Worm (Caenorhabditis elegans) whole organism, L3 larva: ENCODE data around the gene egl-27.
A peak's percentile ranks its signal among the peaks of the same experiment; 100 is the strongest.

ENCODE experiments used
- R02D3.7 ChIP-seq: fragments of 150-350 bp; optimal IDR thresholded peaks from 2 replicates; lab custom pipeline; 2014; ENCODE audit warnings: missing biosample characterization, missing genetic modification characterization
- ZK546.5 ChIP-seq: sonication (generic microtip); optimal IDR thresholded peaks from 2 replicates; lab custom pipeline; 2017; ENCODE audit warnings: missing biosample characterization, missing genetic modification characterization
- aly-2 ChIP-seq: fragments of 150-350 bp; optimal IDR thresholded peaks from 2 replicates; lab custom pipeline; 2014; ENCODE audit warnings: missing biosample characterization, missing genetic modification characterization
- ama-1 ChIP-seq: fragments of 150-350 bp; optimal IDR thresholded peaks from 2 replicates; lab custom pipeline; 2018
- ceh-16 ChIP-seq: sonication (generic microtip); optimal IDR thresholded peaks from 2 replicates; lab custom pipeline; 2017; ENCODE audit warnings: missing biosample characterization, missing genetic modification characterization
- ceh-28 ChIP-seq: fragments of 150-350 bp; optimal IDR thresholded peaks from 2 replicates; lab custom pipeline; 2014; ENCODE audit warnings: missing biosample characterization, missing genetic modification reagents, missing genetic modification characterization
- ceh-82 ChIP-seq: fragments of 150-350 bp; optimal IDR thresholded peaks from 2 replicates; lab custom pipeline; 2014; ENCODE audit warnings: missing biosample characterization, missing genetic modification characterization
- ceh-9 ChIP-seq: sonication (generic microtip); optimal IDR thresholded peaks from 2 replicates; lab custom pipeline; 2018; ENCODE audit warnings: missing biosample characterization, missing genetic modification characterization
- daf-12 ChIP-seq: fragments of 150-350 bp; optimal IDR thresholded peaks from 2 replicates; lab custom pipeline; 2014; ENCODE audit warnings: missing biosample characterization, missing genetic modification reagents, missing genetic modification characterization
- egl-27 ChIP-seq: sonication (generic microtip); optimal IDR thresholded peaks from 4 replicates; lab custom pipeline; 2017; ENCODE audit warnings: missing biosample characterization, missing genetic modification reagents, missing genetic modification characterization
- egl-5 ChIP-seq: fragments of 150-350 bp; optimal IDR thresholded peaks from 2 replicates; lab custom pipeline; 2017; ENCODE audit warnings: missing biosample characterization, missing genetic modification reagents, missing genetic modification characterization, inconsistent platforms
- elt-1 ChIP-seq: fragments of 150-350 bp; optimal IDR thresholded peaks from 2 replicates; lab custom pipeline; 2014; ENCODE audit warnings: missing biosample characterization, missing genetic modification characterization
- elt-2 ChIP-seq: sonication (generic microtip); optimal IDR thresholded peaks from 2 replicates; lab custom pipeline; 2016; ENCODE audit warnings: missing genetic modification reagents, mild to moderate bottlenecking, missing genetic modification characterization, missing compliant biosample characterization
- elt-3 ChIP-seq, 3 experiments: fragments of 150-350 bp in 1 of 3; sonication (generic microtip) in 2 of 3; optimal IDR thresholded peaks; 2 replicates in 2 of 3; 4 replicates in 1 of 3; lab custom pipeline; 2014 to 2017; ENCODE audit warnings: missing biosample characterization in 3 of 3, missing genetic modification characterization in 3 of 3
- eor-1 ChIP-seq, 2 experiments: fragments of 150-350 bp; optimal IDR thresholded peaks; 2 replicates each; lab custom pipeline; 2014 to 2018; ENCODE audit warnings: missing biosample characterization in 2 of 2, missing genetic modification characterization in 2 of 2
- fkh-10 ChIP-seq: sonication (generic microtip); optimal IDR thresholded peaks from 2 replicates; lab custom pipeline; 2017; ENCODE audit warnings: missing biosample characterization, missing genetic modification reagents, missing genetic modification characterization
- fkh-2 ChIP-seq: fragments of 150-350 bp; optimal IDR thresholded peaks from 2 replicates; lab custom pipeline; 2014; ENCODE audit warnings: missing biosample characterization, missing genetic modification reagents, missing genetic modification characterization
- fos-1 ChIP-seq: fragments of 150-350 bp; optimal IDR thresholded peaks from 2 replicates; lab custom pipeline; 2014; ENCODE audit warnings: missing biosample characterization, missing genetic modification characterization
- hmg-11 ChIP-seq: sonication (generic microtip); optimal IDR thresholded peaks from 2 replicates; lab custom pipeline; 2016; ENCODE audit warnings: missing genetic modification characterization, missing compliant biosample characterization
- jun-1 ChIP-seq: fragments of 150-350 bp; optimal IDR thresholded peaks from 2 replicates; lab custom pipeline; 2014; ENCODE audit warnings: missing biosample characterization, missing genetic modification reagents, missing genetic modification characterization
- lin-15B ChIP-seq: fragments of 150-350 bp; optimal IDR thresholded peaks from 2 replicates; lab custom pipeline; 2014; ENCODE audit warnings: missing biosample characterization, missing genetic modification characterization
- lin-39 ChIP-seq: fragments of 150-350 bp; optimal IDR thresholded peaks from 2 replicates; lab custom pipeline; 2018; ENCODE audit warnings: missing biosample characterization, missing genetic modification reagents, missing genetic modification characterization
- lsy-12 ChIP-seq: sonication (generic microtip); optimal IDR thresholded peaks from 2 replicates; lab custom pipeline; 2016; ENCODE audit warnings: mild to moderate bottlenecking, missing genetic modification characterization, missing compliant biosample characterization
- mdl-1 ChIP-seq: fragments of 150-350 bp; optimal IDR thresholded peaks from 2 replicates; lab custom pipeline; 2014; ENCODE audit warnings: missing biosample characterization, missing genetic modification characterization
- mml-1 ChIP-seq: fragments of 150-350 bp; sonication (generic microtip); optimal IDR thresholded peaks from 3 replicates; lab custom pipeline; 2014; ENCODE audit warnings: missing biosample characterization, missing genetic modification characterization
- nfya-1 ChIP-seq: sonication (generic microtip); optimal IDR thresholded peaks from 2 replicates; lab custom pipeline; 2017; ENCODE audit warnings: missing genetic modification characterization, mild to moderate bottlenecking, missing compliant biosample characterization, antibody characterized with exemption, moderate library complexity; ENCODE audit not compliant: insufficient read depth
- nhr-11 ChIP-seq: fragments of 150-350 bp; optimal IDR thresholded peaks from 2 replicates; lab custom pipeline; 2014; ENCODE audit warnings: missing biosample characterization, missing genetic modification characterization
- nhr-12 ChIP-seq: fragments of 150-350 bp; optimal IDR thresholded peaks from 2 replicates; lab custom pipeline; 2014; ENCODE audit warnings: missing biosample characterization, missing genetic modification characterization
- nhr-23 ChIP-seq: fragments of 150-350 bp; optimal IDR thresholded peaks from 2 replicates; lab custom pipeline; 2014; ENCODE audit warnings: missing biosample characterization, missing genetic modification reagents, missing genetic modification characterization
- nhr-237 ChIP-seq: fragments of 150-350 bp; optimal IDR thresholded peaks from 2 replicates; lab custom pipeline; 2014; ENCODE audit warnings: missing biosample characterization, missing genetic modification characterization
- nhr-25 ChIP-seq: sonication (generic microtip); optimal IDR thresholded peaks from 2 replicates; lab custom pipeline; 2017; ENCODE audit warnings: missing biosample characterization, missing genetic modification characterization
- nhr-28 ChIP-seq: fragments of 150-350 bp; optimal IDR thresholded peaks from 2 replicates; lab custom pipeline; 2014; ENCODE audit warnings: missing biosample characterization, missing genetic modification characterization
- nhr-43 ChIP-seq: sonication (generic microtip); optimal IDR thresholded peaks from 2 replicates; lab custom pipeline; 2016; ENCODE audit warnings: mild to moderate bottlenecking, missing genetic modification characterization, missing compliant biosample characterization; ENCODE audit not compliant: poor library complexity, severe bottlenecking
- nhr-67 ChIP-seq: fragments of 150-350 bp; optimal IDR thresholded peaks from 2 replicates; lab custom pipeline; 2014; ENCODE audit warnings: missing biosample characterization, missing genetic modification characterization
- nhr-76 ChIP-seq: fragments of 150-350 bp; sonication (generic microtip); optimal IDR thresholded peaks from 5 replicates; lab custom pipeline; 2014; ENCODE audit warnings: missing biosample characterization, missing genetic modification characterization
- nhr-77 ChIP-seq: fragments of 150-350 bp; optimal IDR thresholded peaks from 2 replicates; lab custom pipeline; 2014; ENCODE audit warnings: missing biosample characterization, missing genetic modification characterization
- pha-4 ChIP-seq: fragments of 150-350 bp; optimal IDR thresholded peaks from 2 replicates; lab custom pipeline; 2014; ENCODE audit warnings: missing biosample characterization, missing genetic modification reagents, missing genetic modification characterization
- pqm-1 ChIP-seq: fragments of 150-350 bp; optimal IDR thresholded peaks from 2 replicates; lab custom pipeline; 2017; ENCODE audit warnings: missing biosample characterization, missing genetic modification characterization, inconsistent platforms
- sea-2 ChIP-seq: fragments of 150-350 bp; sonication (generic microtip); optimal IDR thresholded peaks from 4 replicates; lab custom pipeline; 2014; ENCODE audit warnings: missing biosample characterization, missing genetic modification reagents, missing genetic modification characterization
- skn-1 ChIP-seq: fragments of 150-350 bp; optimal IDR thresholded peaks from 2 replicates; lab custom pipeline; 2014; ENCODE audit warnings: missing biosample characterization, missing genetic modification characterization
- snpc-4 ChIP-seq: fragments of 150-350 bp; optimal IDR thresholded peaks from 2 replicates; lab custom pipeline; 2014; ENCODE audit warnings: missing biosample characterization, missing genetic modification characterization
- tbx-2 ChIP-seq: sonication (generic microtip); optimal IDR thresholded peaks from 2 replicates; lab custom pipeline; 2016; ENCODE audit warnings: mild to moderate bottlenecking, missing genetic modification characterization, missing compliant biosample characterization
- unc-39 ChIP-seq: sonication (generic microtip); optimal IDR thresholded peaks from 4 replicates; lab custom pipeline; 2017; ENCODE audit warnings: missing biosample characterization, missing genetic modification characterization
- unc-62 ChIP-seq: fragments of 150-350 bp; sonication (generic microtip); optimal IDR thresholded peaks from 4 replicates; lab custom pipeline; 2014; ENCODE audit warnings: missing biosample characterization, missing genetic modification reagents, missing genetic modification characterization
- zag-1 ChIP-seq: fragments of 150-350 bp; optimal IDR thresholded peaks from 2 replicates; lab custom pipeline; 2014; ENCODE audit warnings: missing biosample characterization, missing genetic modification characterization
- ztf-4 ChIP-seq: fragments of 150-350 bp; optimal IDR thresholded peaks from 2 replicates; lab custom pipeline; 2014; ENCODE audit warnings: missing biosample characterization, missing genetic modification characterization

The egl-27 gene

DNA sequence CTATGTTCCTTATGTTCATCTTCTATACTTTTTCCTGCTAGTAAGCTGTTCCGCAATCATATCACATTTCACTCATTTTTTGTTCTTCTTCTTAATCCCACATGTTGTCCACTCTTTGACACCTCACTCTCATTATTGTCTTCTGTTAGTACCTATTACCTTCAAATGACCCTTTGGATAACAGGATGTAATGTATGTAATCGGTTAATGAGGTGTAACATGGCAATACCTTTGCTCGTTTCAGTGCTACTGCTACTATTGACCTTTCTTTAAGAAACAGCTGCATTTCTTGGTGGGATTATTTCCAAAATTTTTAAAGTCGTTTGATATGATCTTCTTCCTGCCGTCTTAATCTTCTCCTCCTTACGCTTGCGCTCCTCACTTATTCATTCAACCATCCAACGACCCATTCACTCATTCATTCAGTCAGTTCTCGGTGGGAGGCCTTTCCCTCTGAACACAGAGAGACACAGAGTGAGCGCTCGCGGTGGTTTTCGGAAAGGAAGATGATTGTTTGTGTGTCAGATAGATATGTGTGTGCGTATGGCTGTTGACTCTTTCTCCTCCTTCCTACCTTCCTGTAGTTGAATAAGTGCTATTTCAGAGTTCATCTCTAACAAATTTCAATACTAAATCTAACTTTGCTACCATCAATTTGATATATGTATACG, 3.1 kb upstream of the egl-27 start:
- no peak for TF ChIP-seq aly-2 (tag; lab: Kevin White, UChicago)
- no peak for TF ChIP-seq nhr-25 (tag; lab: Kevin White, UChicago)
- TF ChIP-seq lsy-12 (tag; lab: Kevin White, UChicago): no peak
- TF ChIP-seq pha-4: peak; percentile 29
- TF ChIP-seq eor-1 (tag; optimal IDR thresholded peaks at IDR 0.05; lab: Kevin White, UChicago): no peak
- TF ChIP-seq elt-2 (tag; lab: Kevin White, UChicago): no peak
- TF ChIP-seq ZK546.5 (tag; lab: Kevin White, UChicago): no peak
- TF ChIP-seq nhr-28 (tag; lab: Kevin White, UChicago): no peak
- no peak for TF ChIP-seq nfya-1 (tag; lab: Kevin White, UChicago)
- peak; percentile 0 for TF ChIP-seq hmg-11
- peak; percentile 36 for TF ChIP-seq egl-5
- peak; percentile 14 for TF ChIP-seq elt-1 (tag; lab: Kevin White, UChicago)
- no peak for TF ChIP-seq mdl-1
- no peak for TF ChIP-seq jun-1
- no peak for TF ChIP-seq ceh-28 (tag; lab: Kevin White, UChicago)
- TF ChIP-seq, all 47 proteins: peak for 4

DNA sequence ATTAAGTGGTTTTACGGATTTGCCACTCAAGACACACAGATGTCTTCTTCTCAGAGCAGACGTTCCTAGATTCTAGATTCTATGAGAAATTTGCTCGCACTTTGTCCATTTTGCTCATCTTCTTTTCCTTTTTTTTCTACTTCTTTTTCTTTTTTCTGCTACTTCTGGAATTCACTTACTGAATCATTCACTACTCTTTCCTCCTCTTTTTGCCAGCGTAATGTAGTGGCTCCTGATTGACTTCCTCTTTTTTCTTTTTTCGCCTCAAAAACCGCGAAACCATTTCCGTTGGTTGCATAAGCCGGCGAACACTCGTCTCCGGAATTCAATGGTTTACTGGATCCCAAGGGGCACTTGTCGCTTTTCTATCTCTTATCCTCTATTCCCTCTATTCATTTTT, 2.6 kb upstream of the egl-27 start:
- TF ChIP-seq fkh-10 (GFP tag; lab: Kevin White, UChicago) (peak; percentile 14), ceh-82 (no peak)

ce11 chrII:6832695-6833389, 2.0 kb upstream of the egl-27 start:
- TF ChIP-seq snpc-4 (tag; lab: Kevin White, UChicago) (no peak), pha-4 (peak; percentile 11), unc-39 (no peak), unc-62 (GFP tag; lab: Kevin White, UChicago) (no peak), sea-2 (no peak), elt-2 (tag; lab: Kevin White, UChicago) (peak; percentile 7), nhr-12 (tag; lab: Kevin White, UChicago) (no peak), nhr-11 (tag; lab: Kevin White, UChicago) (no peak), nhr-76 (no peak), egl-27 (tag; lab: Kevin White, UChicago) (no peak), nhr-237 (no peak), egl-5 (peak; percentile 49), ceh-9 (no peak), R02D3.7 (tag; lab: Kevin White, UChicago) (no peak), ceh-28 (tag; lab: Kevin White, UChicago) (no peak), daf-12 (no peak), mml-1 (tag; lab: Kevin White, UChicago) (no peak), ZK546.5 (tag; lab: Kevin White, UChicago) (no peak), ama-1 (lab: Kevin White, UChicago) (no peak), fkh-10 (GFP tag; lab: Kevin White, UChicago) (no peak), nhr-23 (tag; lab: Kevin White, UChicago) (no peak), fkh-2 (tag; lab: Kevin White, UChicago) (no peak), lin-39 (no peak), nhr-28 (tag; lab: Kevin White, UChicago) (no peak), aly-2 (tag; lab: Kevin White, UChicago) (no peak), elt-3 (tag; optimal IDR thresholded peaks at IDR 0.05; lab: Kevin White, UChicago) (no peak), elt-1 (tag; lab: Kevin White, UChicago) (peak; percentile 90), nhr-43 (no peak), nhr-77 (tag; lab: Kevin White, UChicago) (no peak), ceh-16 (tag; lab: Kevin White, UChicago) (no peak), nfya-1 (tag; lab: Kevin White, UChicago) (no peak), hmg-11 (peak; percentile 16), fos-1 (tag; lab: Kevin White, UChicago) (no peak), tbx-2 (no peak), nhr-67 (no peak), lsy-12 (tag; lab: Kevin White, UChicago) (no peak), skn-1 (tag; lab: Kevin White, UChicago) (no peak), ztf-4 (tag; lab: Kevin White, UChicago) (no peak), mdl-1 (no peak), pqm-1 (no peak), jun-1 (no peak), ceh-82 (no peak), eor-1 (tag; optimal IDR thresholded peaks at IDR 0.05; lab: Kevin White, UChicago) (no peak), lin-15B (tag; lab: Kevin White, UChicago) (no peak), zag-1 (tag; lab: Kevin White, UChicago) (no peak)
- TF ChIP-seq, all 47 proteins: peak for 5
